Worm (Caenorhabditis elegans): ENCODE measurements around the gene Y49E10.30.

- TF ChIP-seq him-1 (tag; optimal IDR thresholded peaks at IDR 0.05) (no peak), dao-5 (tag; optimal IDR thresholded peaks at IDR 0.05) (no peak)
Measured at ce11 chrIII:12377198-12377662, 9.5 kb upstream of the Y49E10.30 start, which contains the start of gene pph-4.2.

Measured in whole organism, L4/young adult.